Worm (Caenorhabditis elegans) whole organism, young adult: ENCODE results near the gene zer-1.
A peak's percentile ranks its signal among the peaks of the same experiment; 100 is the strongest.

Experiments
- B0261.1 ChIP-seq: sonication (generic microtip); optimal IDR thresholded peaks from 2 replicates; lab custom pipeline; 2016; ENCODE audit warnings: mild to moderate bottlenecking, missing genetic modification characterization, moderate library complexity, missing compliant biosample characterization
- F22D6.2 ChIP-seq: sonication (generic microtip); optimal IDR thresholded peaks from 2 replicates; lab custom pipeline; 2016; ENCODE audit warnings: mild to moderate bottlenecking, missing genetic modification characterization, missing compliant biosample characterization
- F23B12.7 ChIP-seq: sonication (generic microtip); optimal IDR thresholded peaks from 2 replicates; lab custom pipeline; 2017; ENCODE audit warnings: missing genetic modification characterization, mild to moderate bottlenecking, missing compliant biosample characterization, antibody characterized with exemption, moderate library complexity; ENCODE audit not compliant: insufficient read depth
- F52B5.7 ChIP-seq: sonication (generic microtip); optimal IDR thresholded peaks from 2 replicates; lab custom pipeline; 2016; ENCODE audit warnings: mild to moderate bottlenecking, missing genetic modification characterization, missing compliant biosample characterization
- F57A8.1 ChIP-seq: fragments of 200-800 bp; sonication (Bioruptor generic); optimal IDR thresholded peaks from 2 replicates; lab custom pipeline; 2018; ENCODE audit warnings: mild to moderate bottlenecking, missing genetic modification characterization, moderate library complexity, missing compliant biosample characterization
- K11D2.4 ChIP-seq: fragments of 200-800 bp; sonication (Bioruptor generic); IDR thresholded peaks from 2 replicates; pipeline ENCODE4 v1.3.6; 2022; ENCODE audit warnings: missing genetic modification reagents, missing genetic modification characterization, missing compliant biosample characterization
- Y56A3A.18 ChIP-seq: fragments of 200-800 bp; sonication (Bioruptor generic); IDR thresholded peaks from 2 replicates; pipeline ENCODE4 v1.3.6; 2022; ENCODE audit warnings: missing genetic modification reagents, missing genetic modification characterization, missing compliant biosample characterization
- Y79H2A.3 ChIP-seq: fragments of 200-800 bp; sonication (Bioruptor generic); conservative IDR thresholded peaks from 2 replicates; pipeline ENCODE4 v1.3.6; 2022; ENCODE audit warnings: missing genetic modification reagents, missing genetic modification characterization, missing compliant biosample characterization
- aptf-2 ChIP-seq: fragments of 200-800 bp; sonication (Bioruptor generic); conservative IDR thresholded peaks from 2 replicates; pipeline ENCODE4 v1.3.6; 2022; ENCODE audit warnings: missing genetic modification reagents, missing genetic modification characterization, missing compliant biosample characterization
- atf-7 ChIP-seq: sonication (generic microtip); optimal IDR thresholded peaks from 2 replicates; lab custom pipeline; 2017; ENCODE audit warnings: mild to moderate bottlenecking, missing genetic modification characterization, missing compliant biosample characterization
- attf-3 ChIP-seq: fragments of 200-800 bp; sonication (Bioruptor generic); conservative IDR thresholded peaks from 2 replicates; pipeline ENCODE4 v1.3.6; 2022; ENCODE audit warnings: missing genetic modification reagents, missing genetic modification characterization, missing compliant biosample characterization
- attf-5 ChIP-seq: fragments of 200-800 bp; sonication (Bioruptor generic); optimal IDR thresholded peaks from 2 replicates; lab custom pipeline; 2018; ENCODE audit warnings: mild to moderate bottlenecking, missing genetic modification characterization, missing compliant biosample characterization
- cebp-1 ChIP-seq, 2 experiments: fragments of 200-800 bp in 1 of 2; sonication (Bioruptor generic) in 1 of 2; sonication (generic microtip) in 1 of 2; IDR thresholded peaks in 1 of 2; optimal IDR thresholded peaks in 1 of 2; 2 replicates each; pipeline versions ENCODE4 v1.3.6 to Lab custom; 2017 to 2022; ENCODE audit warnings: missing compliant biosample characterization in 2 of 2, missing genetic modification characterization in 2 of 2, mild to moderate bottlenecking in 1 of 2, missing genetic modification reagents in 1 of 2, moderate library complexity in 1 of 2
- ceh-100 ChIP-seq: fragments of 200-800 bp; sonication (Bioruptor generic); IDR thresholded peaks from 2 replicates; pipeline ENCODE4 v1.3.6; 2022; ENCODE audit warnings: missing genetic modification reagents, missing genetic modification characterization, missing compliant biosample characterization
- dox-1 ChIP-seq: fragments of 200-800 bp; sonication (Bioruptor generic); IDR thresholded peaks from 2 replicates; pipeline ENCODE4 v1.3.6; 2022; ENCODE audit warnings: missing genetic modification reagents, missing genetic modification characterization, missing compliant biosample characterization
- egrh-3 ChIP-seq: fragments of 200-800 bp; sonication (Bioruptor generic); IDR thresholded peaks from 2 replicates; pipeline ENCODE4 v1.3.6; 2022; ENCODE audit warnings: missing genetic modification reagents, missing genetic modification characterization, missing compliant biosample characterization
- fkh-3 ChIP-seq: sonication (generic microtip); optimal IDR thresholded peaks from 2 replicates; lab custom pipeline; 2016; ENCODE audit warnings: mild to moderate bottlenecking, missing genetic modification characterization, missing compliant biosample characterization
- gei-17 ChIP-seq: fragments of 200-800 bp; sonication (Bioruptor generic); optimal IDR thresholded peaks from 2 replicates; lab custom pipeline; 2018; ENCODE audit warnings: mild to moderate bottlenecking, missing genetic modification characterization, missing compliant biosample characterization
- hmg-20 ChIP-seq: fragments of 200-800 bp; sonication (Bioruptor generic); IDR thresholded peaks from 2 replicates; pipeline ENCODE4 v1.3.6; 2022; ENCODE audit warnings: missing genetic modification reagents, missing genetic modification characterization, missing compliant biosample characterization
- hrde-1 ChIP-seq: sonication (generic microtip); optimal IDR thresholded peaks from 2 replicates; lab custom pipeline; 2016; ENCODE audit warnings: missing genetic modification characterization, mild to moderate bottlenecking, missing compliant biosample characterization, moderate library complexity, missing genotype, missing genetic modification reagents, borderline replicate concordance
- let-526 ChIP-seq: fragments of 200-800 bp; sonication (Bioruptor generic); IDR thresholded peaks from 2 replicates; pipeline ENCODE4 v1.3.6; 2022; ENCODE audit warnings: missing genetic modification reagents, missing genetic modification characterization, missing compliant biosample characterization
- let-607 ChIP-seq, 2 experiments: fragments of 200-800 bp in 1 of 2; sonication (Bioruptor generic) in 1 of 2; sonication (generic microtip) in 1 of 2; optimal IDR thresholded peaks; 2 replicates each; lab custom pipeline; 2016 to 2018; ENCODE audit warnings: mild to moderate bottlenecking in 2 of 2, missing compliant biosample characterization in 2 of 2, missing genetic modification characterization in 2 of 2, moderate library complexity in 2 of 2, missing genotype in 1 of 2
- lin-26 ChIP-seq: fragments of 200-800 bp; sonication (Bioruptor generic); IDR thresholded peaks from 2 replicates; pipeline ENCODE4 v1.3.6; 2022; ENCODE audit warnings: missing genetic modification reagents, missing genetic modification characterization, missing compliant biosample characterization
- lin-35 ChIP-seq, 3 experiments: fragments of 150-350 bp in 2 of 3; sonication (generic microtip) in 1 of 3; optimal IDR thresholded peaks; 2 replicates each; lab custom pipeline; 2014 to 2018; ENCODE audit warnings: missing biosample characterization in 3 of 3, missing genetic modification characterization in 3 of 3, missing genetic modification reagents in 3 of 3
- lin-54 ChIP-seq: fragments of 200-800 bp; sonication (Bioruptor generic); optimal IDR thresholded peaks from 2 replicates; lab custom pipeline; 2018; ENCODE audit warnings: mild to moderate bottlenecking, missing genetic modification characterization, missing compliant biosample characterization
- lir-1 ChIP-seq: fragments of 200-800 bp; sonication (Bioruptor generic); conservative IDR thresholded peaks from 2 replicates; pipeline ENCODE4 v1.3.6; 2022; ENCODE audit warnings: missing genetic modification reagents, missing genetic modification characterization, missing compliant biosample characterization
- lsl-1 ChIP-seq: fragments of 200-800 bp; sonication (Bioruptor generic); optimal IDR thresholded peaks from 2 replicates; lab custom pipeline; 2018; ENCODE audit warnings: mild to moderate bottlenecking, missing genetic modification characterization, moderate library complexity, missing compliant biosample characterization
- madf-8 ChIP-seq: fragments of 200-800 bp; sonication (Bioruptor generic); conservative IDR thresholded peaks from 2 replicates; pipeline ENCODE4 v1.3.6; 2022; ENCODE audit warnings: missing genetic modification reagents, missing genetic modification characterization, missing compliant biosample characterization
- nfya-1 ChIP-seq: sonication (generic microtip); optimal IDR thresholded peaks from 2 replicates; lab custom pipeline; 2017; ENCODE audit warnings: antibody characterized with exemption, missing compliant biosample characterization, missing genetic modification characterization, borderline replicate concordance; ENCODE audit not compliant: insufficient read depth
- nfya-2 ChIP-seq: fragments of 200-800 bp; sonication (Bioruptor generic); IDR thresholded peaks from 2 replicates; pipeline ENCODE4 v1.3.6; 2022; ENCODE audit warnings: missing genetic modification reagents, missing genetic modification characterization, missing compliant biosample characterization
- nfyb-1 ChIP-seq: fragments of 200-800 bp; sonication (Bioruptor generic); IDR thresholded peaks from 2 replicates; pipeline ENCODE4 v1.3.6; 2022; ENCODE audit warnings: missing genetic modification reagents, missing genetic modification characterization, missing compliant biosample characterization
- nhr-27 ChIP-seq: fragments of 200-800 bp; sonication (Bioruptor generic); optimal IDR thresholded peaks from 2 replicates; lab custom pipeline; 2018; ENCODE audit warnings: mild to moderate bottlenecking, missing genetic modification characterization, moderate library complexity, missing compliant biosample characterization
- nhr-80 ChIP-seq: sonication (generic microtip); optimal IDR thresholded peaks from 2 replicates; lab custom pipeline; 2016; ENCODE audit warnings: missing genetic modification characterization, missing compliant biosample characterization
- nhr-90 ChIP-seq: sonication (generic microtip); optimal IDR thresholded peaks from 2 replicates; lab custom pipeline; 2016; ENCODE audit warnings: missing genotype, mild to moderate bottlenecking, missing genetic modification characterization, missing compliant biosample characterization
- rcor-1 ChIP-seq: fragments of 200-800 bp; sonication (Bioruptor generic); IDR thresholded peaks from 2 replicates; pipeline ENCODE4 v1.3.6; 2022; ENCODE audit warnings: missing genetic modification reagents, missing genetic modification characterization, missing compliant biosample characterization
- sea-2 ChIP-seq: fragments of 200-800 bp; sonication (Bioruptor generic); IDR thresholded peaks from 2 replicates; pipeline ENCODE4 v1.3.6; 2022; ENCODE audit warnings: missing genetic modification characterization, missing compliant biosample characterization
- snpc-4 ChIP-seq, 5 experiments: fragments of 150-350 bp in 1 of 5; sonication (generic microtip) in 4 of 5; optimal IDR thresholded peaks; 2 replicates each; lab custom pipeline; 2014 to 2018; ENCODE audit warnings: missing genetic modification characterization in 5 of 5, missing biosample characterization in 3 of 5, antibody characterized with exemption in 2 of 5, mild to moderate bottlenecking in 2 of 5, missing compliant biosample characterization in 2 of 5, missing genotype in 2 of 5, moderate library complexity in 2 of 5, missing genetic modification reagents in 1 of 5
- tbp1 ChIP-seq: fragments of 200-800 bp; sonication (Bioruptor generic); optimal IDR thresholded peaks from 2 replicates; lab custom pipeline; 2018; ENCODE audit warnings: mild to moderate bottlenecking, missing genetic modification characterization, missing compliant biosample characterization
- tlf-1 ChIP-seq: fragments of 200-800 bp; sonication (Bioruptor generic); optimal IDR thresholded peaks from 2 replicates; lab custom pipeline; 2018; ENCODE audit warnings: mild to moderate bottlenecking, missing genetic modification characterization, missing compliant biosample characterization
- unc-62 ChIP-seq: fragments of 150-350 bp; optimal IDR thresholded peaks from 2 replicates; lab custom pipeline; 2014; ENCODE audit warnings: missing biosample characterization, missing genetic modification reagents, missing genetic modification characterization
- zfh-2 ChIP-seq: fragments of 200-800 bp; sonication (Bioruptor generic); conservative IDR thresholded peaks from 2 replicates; pipeline ENCODE4 v1.3.6; 2022; ENCODE audit warnings: missing genetic modification reagents, missing genetic modification characterization, missing compliant biosample characterization
- ztf-6 ChIP-seq: fragments of 200-800 bp; sonication (Bioruptor generic); IDR thresholded peaks from 2 replicates; pipeline ENCODE4 v1.3.6; 2022; ENCODE audit warnings: missing genetic modification reagents, missing genetic modification characterization, missing compliant biosample characterization

Gene zer-1

ce11 chrIII:833711-834442 lies 52.7 kb downstream of the zer-1 start (continued):
- peak; percentile 40 for TF ChIP-seq F23B12.7 (tag; lab: Kevin White, UChicago)
- 0 out of 2 replicates have a peak, but pooled peaks have one; percentile 32 for TF ChIP-seq rcor-1 (GFP tag; lab: Robert Waterston, UW)
- peak; percentile 79; the same call in 1 of the 2 replicates for TF ChIP-seq ztf-6 (GFP tag; lab: Robert Waterston, UW)
- no peak for TF ChIP-seq F57A8.1 (GFP tag; lab: Kevin White, UChicago)
- no peak for TF ChIP-seq fkh-3 (tag; lab: Kevin White, UChicago)
- TF ChIP-seq ceh-100 (GFP tag; lab: Robert Waterston, UW) = peak; percentile 45; the same call in 1 of the 2 replicates
- peak; percentile 84 for TF ChIP-seq nfyb-1 (GFP tag; lab: Robert Waterston, UW)
- TF ChIP-seq let-607 (tag; optimal IDR thresholded peaks at IDR 0.05; lab: Kevin White, UChicago) = peak; percentile 43 to 54
- TF ChIP-seq Y56A3A.18 (GFP tag; lab: Robert Waterston, UW) = no peak
- TF ChIP-seq tbp1 = peak; percentile 53
- peak; percentile 82; the same call in 1 of the 2 replicates for TF ChIP-seq let-526 (GFP tag; lab: Robert Waterston, UW)
- TF ChIP-seq aptf-2 (GFP tag; lab: Robert Waterston, UW) = no peak
- peak; percentile 81 for TF ChIP-seq F22D6.2
- no peak for TF ChIP-seq nfya-1 (tag; lab: Kevin White, UChicago)
- TF ChIP-seq sea-2 (GFP tag; lab: Robert Waterston, UW) = no peak
- peak; percentile 89 for TF ChIP-seq dox-1
- no peak for TF ChIP-seq snpc-4 (GFP tag; optimal IDR thresholded peaks at IDR 0.05; lab: Kevin White, UChicago)
- peak in 3 of 4 experiments; percentile 16 to 54 (median 53) for TF ChIP-seq snpc-4 (tag; optimal IDR thresholded peaks at IDR 0.05; lab: Kevin White, UChicago)
- peak; percentile 60 for TF ChIP-seq lin-54 (GFP tag; lab: Kevin White, UChicago)
- TF ChIP-seq unc-62 (GFP tag; lab: Kevin White, UChicago) = peak; percentile 82
- TF ChIP-seq nhr-80 (tag; lab: Kevin White, UChicago) = peak; percentile 95
- TF ChIP-seq egrh-3 (GFP tag; lab: Robert Waterston, UW) = no peak
- TF ChIP-seq lsl-1 (GFP tag; lab: Kevin White, UChicago) = no peak
- TF ChIP-seq F52B5.7 (tag; lab: Kevin White, UChicago) = peak; percentile 4
- TF ChIP-seq lin-35 (GFP tag; optimal IDR thresholded peaks at IDR 0.05; lab: Kevin White, UChicago) = no peak
- TF ChIP-seq lin-26 = peak; percentile 60; the same call in 1 of the 2 replicates
- peak; percentile 17; the same call in 1 of the 2 replicates for TF ChIP-seq lir-1
- TF ChIP-seq gei-17 (GFP tag; lab: Kevin White, UChicago) = no peak
- TF ChIP-seq attf-3 (GFP tag; lab: Robert Waterston, UW) = peak; percentile 47; the same call in 1 of the 2 replicates
- peak; percentile 79 for TF ChIP-seq K11D2.4 (GFP tag; lab: Robert Waterston, UW)
- TF ChIP-seq nhr-27 (tag; lab: Kevin White, UChicago) = peak; percentile 23
- no peak for TF ChIP-seq madf-8 (GFP tag; lab: Robert Waterston, UW)
- TF ChIP-seq Y79H2A.3 (GFP tag; lab: Robert Waterston, UW) = 0 out of 2 replicates have a peak, but pooled peaks have one; percentile 40
- TF ChIP-seq zfh-2 (GFP tag; lab: Robert Waterston, UW) = peak; percentile 92

- no peak for TF ChIP-seq nfya-2 (GFP tag; lab: Robert Waterston, UW)
- TF ChIP-seq atf-7 = peak; percentile 70
- TF ChIP-seq tbp1 = peak; percentile 13
- TF ChIP-seq nhr-80 (tag; lab: Kevin White, UChicago) = peak; percentile 91
- peak; percentile 34 for TF ChIP-seq attf-5
- no peak for TF ChIP-seq B0261.1
- no peak for TF ChIP-seq nhr-90 (tag; lab: Kevin White, UChicago)
- no peak for TF ChIP-seq hrde-1
- no peak for TF ChIP-seq snpc-4 (GFP tag; optimal IDR thresholded peaks at IDR 0.05; lab: Kevin White, UChicago)
- no peak for TF ChIP-seq snpc-4 (tag; optimal IDR thresholded peaks at IDR 0.05; lab: Kevin White, UChicago)
- TF ChIP-seq cebp-1 (GFP tag; IDR thresholded peaks at IDR 0.05; lab: Robert Waterston, UW) = peak; percentile 29; the same call in 1 of the 2 replicates
- TF ChIP-seq cebp-1 (tag; optimal IDR thresholded peaks at IDR 0.05; lab: Kevin White, UChicago) = peak; percentile 71
- TF ChIP-seq tlf-1 (GFP tag; lab: Kevin White, UChicago) = peak; percentile 14
- no peak for TF ChIP-seq hmg-20
- TF ChIP-seq unc-62 (GFP tag; lab: Kevin White, UChicago) = peak; percentile 8
- no peak for TF ChIP-seq K11D2.4 (GFP tag; lab: Robert Waterston, UW)
These were observed 53.6 kb downstream of the zer-1 start, which contains the start of gene zip-2 for ce11 chrIII:832855-833504. Gene zip-2, plus strand, starts transcription at chrIII:832982.
